Worm (Caenorhabditis elegans): ENCODE measurements around the gene str-124.

- no peak for TF ChIP-seq nhr-77 (tag; optimal IDR thresholded peaks at IDR 0.05)
- TF ChIP-seq aly-2 (tag; optimal IDR thresholded peaks at IDR 0.05), result no peak
- TF ChIP-seq nhr-10 (tag; optimal IDR thresholded peaks at IDR 0.05), result no peak
- TF ChIP-seq blmp-1 (tag; optimal IDR thresholded peaks at IDR 0.05; ENCODE audit: insufficient read depth), result no peak
These were observed 49.3 kb upstream of the str-124 start, which contains the start of gene pgp-13 for ce11 chrX:12738454-12738853.

Data from whole organism, L2 larva.